Fruit fly (Drosophila melanogaster) whole organism, prepupa: Measurements from ENCODE around the gene CG31253.

Source experiments
- CG3032 ChIP-seq: fragments of 200-800 bp; optimal IDR thresholded peaks from 2 replicates; lab custom pipeline; 2019; ENCODE audit warnings: missing biosample characterization, mild to moderate bottlenecking, missing genetic modification characterization, moderate library complexity
- CG31627 ChIP-seq: fragments of 200-800 bp; sonication (Bioruptor generic); optimal IDR thresholded peaks from 3 replicates; lab custom pipeline; 2016; ENCODE audit warnings: missing biosample characterization, missing genetic modification characterization
- CG34406 ChIP-seq: fragments of 200-800 bp; sonication (Bioruptor generic); optimal IDR thresholded peaks from 3 replicates; lab custom pipeline; 2016; ENCODE audit warnings: missing biosample characterization, missing genetic modification characterization
- CG3919 ChIP-seq: fragments of 200-800 bp; sonication (Bioruptor generic); optimal IDR thresholded peaks from 3 replicates; lab custom pipeline; 2016; ENCODE audit warnings: missing biosample characterization, missing genetic modification characterization
- CG4318 ChIP-seq: fragments of 200-800 bp; sonication (Bioruptor generic); optimal IDR thresholded peaks from 3 replicates; lab custom pipeline; 2017; ENCODE audit warnings: missing biosample characterization, mild to moderate bottlenecking, missing genetic modification characterization
- CG6854 ChIP-seq: fragments of 200-800 bp; sonication (Bioruptor generic); optimal IDR thresholded peaks from 2 replicates; lab custom pipeline; 2017; ENCODE audit warnings: missing biosample characterization, mild to moderate bottlenecking, missing genetic modification characterization
- OdsH ChIP-seq: fragments of 200-800 bp; sonication (Bioruptor generic); optimal IDR thresholded peaks from 3 replicates; lab custom pipeline; 2016; ENCODE audit warnings: missing biosample characterization, missing genetic modification characterization
- Sox102F ChIP-seq: fragments of 200-800 bp; sonication (Bioruptor generic); optimal IDR thresholded peaks from 2 replicates; lab custom pipeline; 2016; ENCODE audit warnings: missing biosample characterization, mild to moderate bottlenecking, missing genetic modification characterization
- fd59A ChIP-seq: fragments of 200-800 bp; sonication (Bioruptor generic); optimal IDR thresholded peaks from 2 replicates; lab custom pipeline; 2017; ENCODE audit warnings: missing biosample characterization, mild to moderate bottlenecking, missing genetic modification characterization, missing genetic modification reagents
- lz ChIP-seq: fragments of 200-800 bp; sonication (Bioruptor generic); optimal IDR thresholded peaks from 3 replicates; lab custom pipeline; 2016; ENCODE audit warnings: missing biosample characterization, missing genetic modification characterization
- spab ChIP-seq: fragments of 200-800 bp; sonication (Bioruptor generic); optimal IDR thresholded peaks from 2 replicates; lab custom pipeline; 2017; ENCODE audit warnings: missing biosample characterization, mild to moderate bottlenecking, missing genetic modification characterization, missing genetic modification reagents
- vri ChIP-seq: fragments of 200-800 bp; sonication (Bioruptor generic); optimal IDR thresholded peaks from 3 replicates; lab custom pipeline; 2016; ENCODE audit warnings: missing biosample characterization, mild to moderate bottlenecking, missing genetic modification characterization

DNA sequence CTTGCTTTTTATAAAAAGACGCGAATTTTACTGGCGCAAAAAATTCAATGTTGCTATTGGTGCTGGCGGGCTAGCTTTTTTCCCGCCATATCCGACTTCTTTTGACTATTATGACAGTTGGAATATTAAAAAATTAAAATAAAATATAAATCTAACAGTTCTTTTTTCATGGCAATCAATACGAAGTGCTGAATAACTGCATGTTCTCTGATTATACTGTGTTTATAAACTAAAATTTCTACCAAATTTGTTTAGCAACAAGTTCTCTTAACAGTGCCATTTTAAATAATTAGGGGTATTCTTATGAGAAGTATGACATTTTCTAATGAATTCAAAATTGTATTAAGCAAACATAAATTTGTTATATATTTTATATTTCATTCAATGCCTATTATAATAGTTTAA, 41.0 kb downstream of the CG31253 start, which contains the start of gene Boh1:
- TF ChIP-seq CG3919 (GFP tag; lab: Kevin White, UChicago) (peak; percentile 23), OdsH (GFP tag; lab: Kevin White, UChicago) (peak; percentile 29), CG4318 (GFP tag; lab: Kevin White, UChicago) (no peak), spab (GFP tag; lab: Kevin White, UChicago) (no peak), Sox102F (peak; percentile 1), lz (GFP tag; lab: Kevin White, UChicago) (peak; percentile 19), fd59A (GFP tag; lab: Kevin White, UChicago) (no peak), CG34406 (GFP tag; lab: Kevin White, UChicago) (peak; percentile 10), CG3032 (tag; lab: Kevin White, UChicago) (peak; percentile 45), CG31627 (GFP tag; lab: Kevin White, UChicago) (no peak), vri (GFP tag; lab: Kevin White, UChicago) (no peak), CG6854 (GFP tag; lab: Kevin White, UChicago) (no peak)
